Fruit fly (Drosophila melanogaster) Kc167 (cell line): ENCODE results near the gene COX7A.

ENCODE experiments used
- Myc ChIP-seq: fragments of >200 bp; optimal IDR thresholded peaks from 2 replicates; lab custom pipeline; 2017; ENCODE audit warnings: missing external identifiers
- Sin3A ChIP-seq: fragments of >200 bp; optimal IDR thresholded peaks from 2 replicates; lab custom pipeline; 2018; ENCODE audit warnings: missing external identifiers
- h ChIP-seq: fragments of >200 bp; optimal IDR thresholded peaks from 3 replicates; lab custom pipeline; 2018; ENCODE audit warnings: missing external identifiers
- insv ChIP-seq: fragments of >200 bp; optimal IDR thresholded peaks from 3 replicates; lab custom pipeline; 2018; ENCODE audit warnings: missing external identifiers

DNA sequence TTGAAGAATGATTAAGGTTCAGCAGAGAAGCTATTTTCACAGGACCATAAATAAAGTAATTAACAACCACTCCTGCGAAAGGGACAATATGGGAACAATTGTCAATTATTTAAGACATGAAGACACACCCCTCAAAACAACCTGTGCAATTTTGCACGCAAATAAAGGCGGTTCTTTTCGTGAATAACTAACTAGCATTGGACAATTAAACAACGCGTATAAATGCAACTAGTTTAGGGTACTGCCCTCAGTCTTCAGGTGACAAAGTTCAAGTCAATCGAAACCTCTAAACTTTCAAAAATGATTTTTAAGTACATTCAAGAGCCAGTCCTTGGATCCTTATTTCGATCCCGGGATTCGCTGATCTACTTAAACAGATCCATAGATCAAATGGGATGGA is 19.4 kb downstream of the COX7A start, which contains the start of gene Or85a:
- TF ChIP-seq Sin3A = no peak
- no peak for TF ChIP-seq Myc (lab: Kevin White, UChicago)
- no peak for TF ChIP-seq h (lab: Kevin White, UChicago)
- TF ChIP-seq insv (lab: Kevin White, UChicago) = no peak
